Fruit fly (Drosophila melanogaster) whole organism, embryonic: ENCODE results near the gene CG34041.

Experiments
- Hr39 ChIP-seq: fragments of >200 bp; optimal IDR thresholded peaks from 2 replicates; lab custom pipeline; 2017
- amos ChIP-seq: fragments of 200-800 bp; sonication (Bioruptor generic); IDR thresholded peaks from 2 replicates; pipeline ENCODE4 v1.3.6; 2022; ENCODE audit warnings: missing biosample characterization, missing genetic modification characterization; ENCODE audit not compliant: partially characterized antibody
- sens ChIP-seq: fragments of 200-800 bp; sonication (Bioruptor generic); peaks from one replicate; lab custom pipeline; 2016; ENCODE audit warnings: missing biosample characterization, missing genetic modification characterization

DNA sequence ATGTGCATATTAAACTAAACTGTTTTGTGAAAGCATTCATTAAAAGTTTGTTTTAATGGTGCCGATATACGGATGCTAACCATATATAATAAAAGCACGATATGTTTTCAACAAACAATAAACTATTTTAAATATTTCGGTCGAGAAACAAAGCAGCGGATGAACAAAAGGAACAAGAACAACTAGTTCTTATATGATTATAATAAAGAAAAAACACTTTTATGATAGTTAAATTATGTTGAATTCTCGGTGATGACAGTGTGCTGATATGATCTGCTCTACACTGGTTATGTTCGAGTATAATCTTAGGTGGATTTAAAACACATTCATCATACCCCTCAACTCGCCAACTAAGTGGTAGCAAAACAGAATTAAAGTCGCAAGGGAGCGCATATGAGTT, 31.9 kb upstream of the CG34041 start:
- no peak for TF ChIP-seq Hr39
- TF ChIP-seq sens (GFP tag; lab: Kevin White, UChicago) = peak; percentile 87
- TF ChIP-seq amos (GFP tag; lab: Robert Waterston, UW) = no peak
